Fruit fly (Drosophila melanogaster): ENCODE measurements around the gene EMC6.

DNA sequence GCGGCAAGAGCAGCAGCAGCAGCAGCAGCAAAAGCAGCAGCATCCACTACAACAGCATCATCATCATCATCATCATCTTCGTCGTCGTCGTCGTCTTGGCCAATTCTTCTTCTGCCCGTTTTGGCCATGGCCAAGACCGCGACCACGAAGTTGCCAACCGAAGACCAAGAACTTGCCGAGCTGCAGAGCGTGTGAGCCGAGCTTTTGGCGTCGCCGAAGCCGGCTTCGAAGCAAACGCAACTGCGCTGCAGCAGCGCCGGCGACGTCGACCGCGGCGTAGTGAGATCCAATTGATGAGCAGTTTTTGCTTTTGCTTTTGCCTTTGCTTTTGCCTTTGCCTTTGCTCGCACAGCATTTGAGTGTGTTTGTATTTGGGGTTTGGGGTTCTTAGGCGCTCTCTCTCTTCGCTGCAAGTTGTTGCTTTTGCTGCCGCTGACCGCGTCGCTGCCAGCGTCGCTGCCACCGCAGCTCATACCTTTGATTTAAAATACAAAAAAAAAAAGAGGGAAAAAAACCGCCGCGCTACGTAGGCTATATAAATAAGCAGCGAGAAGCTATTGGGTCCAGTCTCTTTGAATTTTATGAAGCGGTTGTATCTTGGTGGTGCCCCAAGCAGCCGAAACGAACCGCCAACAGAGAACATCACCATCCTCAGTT lies 39.7 kb downstream of the EMC6 start:
- TF ChIP-seq CG7101 (tag; optimal IDR thresholded peaks at IDR 0.05) (no peak), Mnt (GFP tag; optimal IDR thresholded peaks at IDR 0.05) (no peak), Hr96 (GFP tag; optimal IDR thresholded peaks at IDR 0.05) (no peak), CG14711 (tag; optimal IDR thresholded peaks at IDR 0.05) (no peak), toe (GFP tag; optimal IDR thresholded peaks at IDR 0.05) (no peak), CG7045 (GFP tag; optimal IDR thresholded peaks at IDR 0.05) (no peak), pad (GFP tag; optimal IDR thresholded peaks at IDR 0.05) (no peak), cnc (optimal IDR thresholded peaks at IDR 0.05) (no peak), Clk (GFP tag; optimal IDR thresholded peaks at IDR 0.05) (no peak), CG11617 (GFP tag; optimal IDR thresholded peaks at IDR 0.05) (no peak), CG33017 (tag; optimal IDR thresholded peaks at IDR 0.05) (no peak)
